Fruit fly (Drosophila melanogaster) whole organism, adult: ENCODE data around the gene velo.

ENCODE experiments used
- CG14711 ChIP-seq: fragments of 200-800 bp; sonication (Bioruptor generic); optimal IDR thresholded peaks from 2 replicates; lab custom pipeline; 2018; ENCODE audit warnings: missing biosample characterization, mild to moderate bottlenecking, missing genetic modification characterization, moderate library complexity
- CG33017 ChIP-seq: fragments of 200-800 bp; sonication (Bioruptor generic); optimal IDR thresholded peaks from 2 replicates; lab custom pipeline; 2018; ENCODE audit warnings: missing biosample characterization, mild to moderate bottlenecking, missing genetic modification characterization, moderate library complexity
- CG7045 ChIP-seq: fragments of 200-800 bp; sonication (Bioruptor generic); optimal IDR thresholded peaks from 2 replicates; lab custom pipeline; 2017; ENCODE audit warnings: missing biosample characterization, mild to moderate bottlenecking, missing genetic modification characterization
- CG7101 ChIP-seq: fragments of 200-800 bp; sonication (Bioruptor generic); optimal IDR thresholded peaks from 2 replicates; lab custom pipeline; 2018; ENCODE audit warnings: missing biosample characterization, mild to moderate bottlenecking, missing genetic modification characterization, moderate library complexity
- Clk ChIP-seq: fragments of 200-800 bp; sonication (Bioruptor generic); optimal IDR thresholded peaks from 2 replicates; lab custom pipeline; 2017; ENCODE audit warnings: missing biosample characterization, missing genetic modification characterization
- Hr96 ChIP-seq: fragments of 200-800 bp; sonication (Bioruptor generic); optimal IDR thresholded peaks from 2 replicates; lab custom pipeline; 2016; ENCODE audit warnings: missing biosample characterization, missing genetic modification characterization
- Mnt ChIP-seq: fragments of 200-800 bp; sonication (Bioruptor generic); optimal IDR thresholded peaks from 2 replicates; lab custom pipeline; 2016; ENCODE audit warnings: missing biosample characterization, mild to moderate bottlenecking, missing genetic modification characterization
- cic ChIP-seq: fragments of 200-800 bp; sonication (Bioruptor generic); optimal IDR thresholded peaks from 2 replicates; lab custom pipeline; 2017; ENCODE audit warnings: missing biosample characterization, mild to moderate bottlenecking, missing genetic modification characterization, moderate library complexity
- kay ChIP-seq: fragments of 200-800 bp; sonication (Bioruptor generic); peaks from one replicate; lab custom pipeline; 2016; ENCODE audit warnings: missing biosample characterization, missing genetic modification characterization, borderline replicate concordance
- pad ChIP-seq: fragments of 200-800 bp; sonication (Bioruptor generic); optimal IDR thresholded peaks from 3 replicates; lab custom pipeline; 2017; ENCODE audit warnings: missing biosample characterization, missing genetic modification characterization, mild to moderate bottlenecking, moderate library complexity, missing genetic modification reagents
- tj ChIP-seq: fragments of 200-800 bp; sonication (Bioruptor generic); optimal IDR thresholded peaks from 3 replicates; lab custom pipeline; 2017; ENCODE audit warnings: missing biosample characterization, mild to moderate bottlenecking, missing genetic modification characterization, moderate library complexity

DNA sequence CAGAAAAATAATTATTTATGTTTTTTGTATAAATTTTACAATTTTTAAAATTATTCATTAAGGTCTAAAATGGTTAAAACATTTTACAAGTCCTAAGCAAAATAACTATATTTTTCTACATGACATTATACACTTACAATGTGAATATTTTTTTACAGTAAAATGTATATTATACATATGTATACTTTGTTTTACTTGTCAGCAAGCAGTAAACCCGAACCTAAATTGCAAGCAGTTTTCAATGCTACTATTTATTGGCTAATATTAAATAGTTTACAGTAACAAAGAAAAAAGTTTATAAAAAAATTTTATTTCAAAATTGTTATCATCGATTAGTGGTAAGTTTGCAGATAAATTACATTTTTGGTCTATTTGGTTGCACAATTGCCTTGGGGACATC, 11.3 kb upstream of the velo start:
- TF ChIP-seq tj, result no peak
- no peak for TF ChIP-seq Clk (GFP tag; lab: Kevin White, UChicago)
- no peak for TF ChIP-seq cic (GFP tag; lab: Kevin White, UChicago)
- TF ChIP-seq Mnt, result no peak
- TF ChIP-seq kay (GFP tag; lab: Kevin White, UChicago), result no peak
- TF ChIP-seq CG7101 (tag; lab: Kevin White, UChicago), result no peak
- TF ChIP-seq pad (GFP tag; lab: Kevin White, UChicago), result no peak
- TF ChIP-seq CG33017 (tag; lab: Kevin White, UChicago), result no peak
- TF ChIP-seq CG14711 (tag; lab: Kevin White, UChicago), result no peak
- no peak for TF ChIP-seq CG7045 (GFP tag; lab: Kevin White, UChicago)
- no peak for TF ChIP-seq Hr96 (GFP tag; lab: Kevin White, UChicago)
